Fruit fly (Drosophila melanogaster) whole organism: ENCODE results near the gene CG4650.

Source experiments
- Dll ChIP-seq: fragments of >200 bp; optimal IDR thresholded peaks from 2 replicates; lab custom pipeline; 2017
- EcR ChIP-seq, 2 experiments: fragments of >200 bp; optimal IDR thresholded peaks; 2 replicates each; lab custom pipeline; 2017; ENCODE audit warnings: missing biosample characterization in 2 of 2, missing genetic modification characterization in 2 of 2, missing genetic modification reagents in 2 of 2
- pan ChIP-seq: fragments of >200 bp; optimal IDR thresholded peaks from 2 replicates; lab custom pipeline; 2017
- psq ChIP-seq: fragments of >200 bp; optimal IDR thresholded peaks from 2 replicates; lab custom pipeline; 2017
- usp ChIP-seq: fragments of >200 bp; optimal IDR thresholded peaks from 2 replicates; lab custom pipeline; 2017; ENCODE audit warnings: missing biosample characterization, missing genetic modification characterization, mixed read lengths

- TF ChIP-seq psq (no peak), Dll (lab: Kevin White, UChicago) (no peak), usp (GFP tag; lab: Kevin White, UChicago) (no peak), pan (lab: Kevin White, UChicago) (no peak), EcR (GFP tag; optimal IDR thresholded peaks at IDR 0.05; lab: Kevin White, UChicago) (no peak)
These were observed 21.8 kb upstream of the CG4650 start, which contains the start of gene CG18420 for dm6 chr2L:14796542-14796941.
